Fruit fly (Drosophila melanogaster) whole organism, prepupa: ENCODE results near the gene CG13405.

Experiments used
- CG10631 ChIP-seq: fragments of 200-800 bp; sonication (Bioruptor generic); optimal IDR thresholded peaks from 2 replicates; lab custom pipeline; 2016; ENCODE audit warnings: missing biosample characterization, missing genetic modification characterization
- CG11294 ChIP-seq: fragments of 200-800 bp; sonication (Bioruptor generic); IDR thresholded peaks from 2 replicates; pipeline ENCODE4 v1.3.6; 2022; ENCODE audit warnings: missing biosample characterization, missing genetic modification characterization
- CG15336 ChIP-seq: fragments of 200-800 bp; sonication (Bioruptor generic); IDR thresholded peaks from 2 replicates; pipeline ENCODE4 v1.3.6; 2022; ENCODE audit warnings: missing biosample characterization, missing genetic modification characterization
- CG1621 ChIP-seq: fragments of 200-800 bp; sonication (Bioruptor generic); optimal IDR thresholded peaks from 3 replicates; lab custom pipeline; 2018; ENCODE audit warnings: missing biosample characterization, mild to moderate bottlenecking, missing genetic modification characterization
- CG16779 ChIP-seq: fragments of 200-800 bp; sonication (Bioruptor generic); optimal IDR thresholded peaks from 3 replicates; lab custom pipeline; 2017; ENCODE audit warnings: missing biosample characterization, mild to moderate bottlenecking, missing genetic modification characterization
- CG3032 ChIP-seq: fragments of 200-800 bp; optimal IDR thresholded peaks from 2 replicates; lab custom pipeline; 2019; ENCODE audit warnings: missing biosample characterization, mild to moderate bottlenecking, missing genetic modification characterization, moderate library complexity
- CG31627 ChIP-seq: fragments of 200-800 bp; sonication (Bioruptor generic); optimal IDR thresholded peaks from 3 replicates; lab custom pipeline; 2016; ENCODE audit warnings: missing biosample characterization, missing genetic modification characterization
- CG32006 ChIP-seq: fragments of 200-800 bp; sonication (Bioruptor generic); optimal IDR thresholded peaks from 3 replicates; lab custom pipeline; 2017; ENCODE audit warnings: missing biosample characterization, mild to moderate bottlenecking, missing genetic modification characterization
- CG34406 ChIP-seq: fragments of 200-800 bp; sonication (Bioruptor generic); optimal IDR thresholded peaks from 3 replicates; lab custom pipeline; 2016; ENCODE audit warnings: missing biosample characterization, missing genetic modification characterization
- CG6163 ChIP-seq: fragments of 200-800 bp; sonication (Bioruptor generic); IDR thresholded peaks from 3 replicates; pipeline ENCODE4 v1.3.6; 2022; ENCODE audit warnings: missing biosample characterization, missing genetic modification characterization
- CG6276 ChIP-seq: fragments of 200-800 bp; sonication (Bioruptor generic); optimal IDR thresholded peaks from 2 replicates; lab custom pipeline; 2017; ENCODE audit warnings: missing biosample characterization, mild to moderate bottlenecking, missing genetic modification characterization
- CG7368 ChIP-seq: fragments of 200-800 bp; sonication (Bioruptor generic); optimal IDR thresholded peaks from 3 replicates; lab custom pipeline; 2016; ENCODE audit warnings: missing biosample characterization, missing genetic modification characterization
- CG8119 ChIP-seq: fragments of 200-800 bp; sonication (Bioruptor generic); IDR thresholded peaks from 3 replicates; pipeline ENCODE4 v1.3.6; 2022; ENCODE audit warnings: missing biosample characterization, missing genetic modification characterization
- CG8632 ChIP-seq: fragments of 200-800 bp; sonication (Bioruptor generic); optimal IDR thresholded peaks from 3 replicates; lab custom pipeline; 2016; ENCODE audit warnings: missing biosample characterization, missing genetic modification characterization
- Eip78C ChIP-seq: fragments of 200-800 bp; sonication (Bioruptor generic); peaks from one replicate; lab custom pipeline; 2016; ENCODE audit warnings: missing biosample characterization, missing genetic modification characterization
- Ets96B ChIP-seq: fragments of 200-800 bp; optimal IDR thresholded peaks from 2 replicates; lab custom pipeline; 2019; ENCODE audit warnings: missing biosample characterization, mild to moderate bottlenecking, missing genetic modification characterization, moderate library complexity
- Gug ChIP-seq: fragments of 200-800 bp; sonication (Bioruptor generic); IDR thresholded peaks from 2 replicates; pipeline ENCODE4 v1.3.6; 2022; ENCODE audit warnings: missing biosample characterization, missing genetic modification characterization
- Hr4 ChIP-seq: fragments of 200-800 bp; sonication (Bioruptor generic); optimal IDR thresholded peaks from 3 replicates; lab custom pipeline; 2016; ENCODE audit warnings: missing biosample characterization, missing genetic modification characterization
- Lpt ChIP-seq: fragments of 200-800 bp; sonication (Bioruptor generic); optimal IDR thresholded peaks from 3 replicates; lab custom pipeline; 2016; ENCODE audit warnings: missing biosample characterization, missing genetic modification characterization
- OdsH ChIP-seq: fragments of 200-800 bp; sonication (Bioruptor generic); optimal IDR thresholded peaks from 3 replicates; lab custom pipeline; 2016; ENCODE audit warnings: missing biosample characterization, missing genetic modification characterization
- Smox ChIP-seq: fragments of 200-800 bp; sonication (Bioruptor generic); optimal IDR thresholded peaks from 3 replicates; lab custom pipeline; 2016; ENCODE audit warnings: missing biosample characterization, missing genetic modification characterization
- Sox102F ChIP-seq: fragments of 200-800 bp; sonication (Bioruptor generic); optimal IDR thresholded peaks from 2 replicates; lab custom pipeline; 2016; ENCODE audit warnings: missing biosample characterization, mild to moderate bottlenecking, missing genetic modification characterization
- Sox14 ChIP-seq: fragments of 200-800 bp; sonication (Bioruptor generic); optimal IDR thresholded peaks from 3 replicates; lab custom pipeline; 2016; ENCODE audit warnings: missing biosample characterization, missing genetic modification characterization
- Sox15 ChIP-seq: fragments of 200-800 bp; sonication (Bioruptor generic); optimal IDR thresholded peaks from 3 replicates; lab custom pipeline; 2016; ENCODE audit warnings: missing biosample characterization, missing genetic modification characterization
- acj6 ChIP-seq: fragments of 200-800 bp; sonication (Bioruptor generic); optimal IDR thresholded peaks from 3 replicates; lab custom pipeline; 2016; ENCODE audit warnings: missing biosample characterization, missing genetic modification characterization
- dac ChIP-seq: fragments of 200-800 bp; sonication (Bioruptor generic); optimal IDR thresholded peaks from 2 replicates; lab custom pipeline; 2017; ENCODE audit warnings: missing biosample characterization, mild to moderate bottlenecking, missing genetic modification characterization
- dsx ChIP-seq: fragments of 200-800 bp; optimal IDR thresholded peaks from 3 replicates; lab custom pipeline; 2019; ENCODE audit warnings: missing biosample characterization, mild to moderate bottlenecking, missing genetic modification characterization, moderate library complexity; ENCODE audit not compliant: poor library complexity, severe bottlenecking
- eg ChIP-seq: fragments of 200-800 bp; sonication (Bioruptor generic); IDR thresholded peaks from 3 replicates; pipeline ENCODE4 v1.3.6; 2022; ENCODE audit warnings: missing biosample characterization, missing genetic modification characterization
- fd59A ChIP-seq: fragments of 200-800 bp; sonication (Bioruptor generic); optimal IDR thresholded peaks from 2 replicates; lab custom pipeline; 2017; ENCODE audit warnings: missing biosample characterization, mild to moderate bottlenecking, missing genetic modification characterization, missing genetic modification reagents
- fd85E ChIP-seq: fragments of 200-800 bp; sonication (Bioruptor generic); optimal IDR thresholded peaks from 3 replicates; lab custom pipeline; 2016; ENCODE audit warnings: missing biosample characterization, missing genetic modification characterization
- fkh ChIP-seq: fragments of 200-800 bp; sonication (Bioruptor generic); optimal IDR thresholded peaks from 3 replicates; lab custom pipeline; 2017; ENCODE audit warnings: missing biosample characterization, mild to moderate bottlenecking, missing genetic modification characterization, moderate library complexity
- lz ChIP-seq: fragments of 200-800 bp; sonication (Bioruptor generic); optimal IDR thresholded peaks from 3 replicates; lab custom pipeline; 2016; ENCODE audit warnings: missing biosample characterization, missing genetic modification characterization
- net ChIP-seq: fragments of 200-800 bp; sonication (Bioruptor generic); optimal IDR thresholded peaks from 3 replicates; lab custom pipeline; 2016; ENCODE audit warnings: missing biosample characterization, missing genetic modification characterization
- salr ChIP-seq, 2 experiments: fragments of 200-800 bp; sonication (Bioruptor generic); optimal IDR thresholded peaks; 3 replicates each; lab custom pipeline; 2016 to 2018; ENCODE audit warnings: missing biosample characterization in 2 of 2, missing genetic modification characterization in 2 of 2, mild to moderate bottlenecking in 1 of 2
- spab ChIP-seq: fragments of 200-800 bp; sonication (Bioruptor generic); optimal IDR thresholded peaks from 2 replicates; lab custom pipeline; 2017; ENCODE audit warnings: missing biosample characterization, mild to moderate bottlenecking, missing genetic modification characterization, missing genetic modification reagents
- svp ChIP-seq: fragments of 200-800 bp; sonication (Bioruptor generic); peaks from one replicate; lab custom pipeline; 2016; ENCODE audit warnings: missing biosample characterization, missing genetic modification characterization
- topi ChIP-seq: fragments of 200-800 bp; sonication (Bioruptor generic); optimal IDR thresholded peaks from 3 replicates; lab custom pipeline; 2016; ENCODE audit warnings: missing biosample characterization, missing genetic modification characterization
- vri ChIP-seq: fragments of 200-800 bp; sonication (Bioruptor generic); optimal IDR thresholded peaks from 3 replicates; lab custom pipeline; 2016; ENCODE audit warnings: missing biosample characterization, mild to moderate bottlenecking, missing genetic modification characterization

The CG13405 gene

dm6 chr3L:75232-75631 lies at the start of gene CG13405:
Gene CG13405 (minus strand): TSS chr3L:75332.
- no peak for TF ChIP-seq CG7368 (GFP tag; lab: Kevin White, UChicago)
- TF ChIP-seq Sox15 (GFP tag; lab: Kevin White, UChicago) = no peak
- no peak for TF ChIP-seq dac (GFP tag; lab: Kevin White, UChicago)
- TF ChIP-seq Sox102F = no peak
- TF ChIP-seq spab (GFP tag; lab: Kevin White, UChicago) = no peak
- no peak for TF ChIP-seq Smox (GFP tag; lab: Kevin White, UChicago)
- TF ChIP-seq fd85E (GFP tag; lab: Kevin White, UChicago) = no peak
- TF ChIP-seq Sox14 (GFP tag; lab: Kevin White, UChicago) = no peak
- TF ChIP-seq OdsH (GFP tag; lab: Kevin White, UChicago) = no peak
- TF ChIP-seq CG31627 = no peak
- no peak for TF ChIP-seq net (GFP tag; lab: Kevin White, UChicago)
- no peak for TF ChIP-seq CG15336 (GFP tag; lab: Robert Waterston, UW)
- no peak for TF ChIP-seq fd59A (GFP tag; lab: Kevin White, UChicago)
- no peak for TF ChIP-seq acj6 (GFP tag; lab: Kevin White, UChicago)
- no peak for TF ChIP-seq Lpt
- TF ChIP-seq dsx (GFP tag; lab: Kevin White, UChicago) = no peak
- TF ChIP-seq topi (GFP tag; lab: Kevin White, UChicago) = no peak
- TF ChIP-seq, all 60 proteins: peak for 0

- TF ChIP-seq fkh (GFP tag; lab: Kevin White, UChicago) (peak; percentile 26), CG3032 (no peak)
These were observed 48.8 kb upstream of the CG13405 start for dm6 chr3L:123784-124479.

- no peak for TF ChIP-seq Gug
- peak; percentile 45 for TF ChIP-seq fkh (GFP tag; lab: Kevin White, UChicago)
- TF ChIP-seq, all 60 proteins: peak for 1
These were observed 44.3 kb upstream of the CG13405 start for dm6 chr3L:119390-119789.

- TF ChIP-seq OdsH (GFP tag; lab: Kevin White, UChicago) = peak; percentile 7
- TF ChIP-seq Eip78C (GFP tag; lab: Kevin White, UChicago) = peak; percentile 47
- TF ChIP-seq vri (GFP tag; lab: Kevin White, UChicago) = no peak
- TF ChIP-seq CG34406 (GFP tag; lab: Kevin White, UChicago) = no peak
- peak; percentile 25 for TF ChIP-seq CG32006
- TF ChIP-seq Hr4 (GFP tag; lab: Kevin White, UChicago) = no peak
- peak; percentile 18 for TF ChIP-seq Ets96B
- TF ChIP-seq CG8632 (GFP tag; lab: Kevin White, UChicago) = no peak
- no peak for TF ChIP-seq CG8119
- peak; percentile 31 for TF ChIP-seq CG3032
- TF ChIP-seq eg = no peak
- no peak for TF ChIP-seq Smox (GFP tag; lab: Kevin White, UChicago)
- no peak for TF ChIP-seq CG31627
These were observed 34.8 kb upstream of the CG13405 start for dm6 chr3L:109936-110335.

dm6 chr3L:109058-109457 lies 33.9 kb upstream of the CG13405 start:
- TF ChIP-seq fd59A (GFP tag; lab: Kevin White, UChicago) (no peak), CG6276 (GFP tag; lab: Kevin White, UChicago) (no peak), salr (GFP tag; optimal IDR thresholded peaks at IDR 0.05; lab: Kevin White, UChicago) (no peak), CG8632 (GFP tag; lab: Kevin White, UChicago) (no peak), spab (GFP tag; lab: Kevin White, UChicago) (no peak), svp (GFP tag; lab: Kevin White, UChicago) (no peak), CG16779 (tag; lab: Kevin White, UChicago) (no peak), Ets96B (no peak), acj6 (GFP tag; lab: Kevin White, UChicago) (no peak), dac (GFP tag; lab: Kevin White, UChicago) (no peak), CG11294 (GFP tag; lab: Robert Waterston, UW) (no peak), CG34406 (GFP tag; lab: Kevin White, UChicago) (no peak), OdsH (GFP tag; lab: Kevin White, UChicago) (no peak), lz (GFP tag; lab: Kevin White, UChicago) (no peak), CG10631 (GFP tag; lab: Kevin White, UChicago) (no peak), Sox14 (GFP tag; lab: Kevin White, UChicago) (no peak), CG6163 (no peak), CG1621 (tag; lab: Kevin White, UChicago) (no peak), CG3032 (no peak), Sox102F (no peak)
